Fruit fly (Drosophila melanogaster) whole organism, embryonic: ENCODE data around the gene Cad88C.
A peak's percentile ranks its signal among the peaks of the same experiment; 100 is the strongest.

ENCODE experiments used
- CG10366 ChIP-seq: fragments of 200-800 bp; sonication (Bioruptor generic); IDR thresholded peaks from 2 replicates; pipeline ENCODE4 v1.3.6; 2022; ENCODE audit warnings: missing biosample characterization, missing genetic modification characterization
- CG11247 ChIP-seq: fragments of 200-800 bp; sonication (Bioruptor generic); IDR thresholded peaks from 2 replicates; pipeline ENCODE4 v1.3.6; 2022; ENCODE audit warnings: missing biosample characterization, missing genetic modification characterization
- CG11560 ChIP-seq: fragments of 200-800 bp; sonication (Bioruptor generic); IDR thresholded peaks from 3 replicates; pipeline ENCODE4 v1.3.6; 2022; ENCODE audit warnings: missing biosample characterization, missing genetic modification characterization
- CG12071 ChIP-seq: fragments of 200-800 bp; sonication (Bioruptor generic); optimal IDR thresholded peaks from 3 replicates; lab custom pipeline; 2018; ENCODE audit warnings: missing biosample characterization, mild to moderate bottlenecking, missing genetic modification characterization
- CG13287 ChIP-seq: fragments of 200-800 bp; sonication (Bioruptor generic); IDR thresholded peaks from 2 replicates; pipeline ENCODE4 v1.3.6; 2022; ENCODE audit warnings: missing biosample characterization, missing genetic modification characterization; ENCODE audit not compliant: partially characterized antibody
- CG15696 ChIP-seq: fragments of 200-800 bp; sonication (Bioruptor generic); optimal IDR thresholded peaks from 2 replicates; lab custom pipeline; 2019; ENCODE audit warnings: missing biosample characterization, mild to moderate bottlenecking, missing genetic modification characterization, moderate library complexity
- CG17328 ChIP-seq: fragments of 200-800 bp; sonication (Bioruptor generic); IDR thresholded peaks from 2 replicates; pipeline ENCODE4 v1.3.6; 2022; ENCODE audit warnings: missing biosample characterization, missing genetic modification characterization
- CG30403 ChIP-seq: fragments of 200-800 bp; sonication (Bioruptor generic); optimal IDR thresholded peaks from 3 replicates; lab custom pipeline; 2016; ENCODE audit warnings: missing biosample characterization, missing genetic modification characterization
- CG34224 ChIP-seq: fragments of 200-800 bp; sonication (Bioruptor generic); IDR thresholded peaks from 3 replicates; pipeline ENCODE4 v1.3.6; 2022; ENCODE audit warnings: missing biosample characterization, missing genetic modification characterization; ENCODE audit not compliant: partially characterized antibody
- CG34422 ChIP-seq: fragments of 200-800 bp; sonication (Bioruptor generic); IDR thresholded peaks from 3 replicates; pipeline ENCODE4 v1.3.6; 2022; ENCODE audit warnings: missing biosample characterization, missing genetic modification characterization
- CG3995 ChIP-seq: fragments of 200-800 bp; sonication (Bioruptor generic); optimal IDR thresholded peaks from 3 replicates; lab custom pipeline; 2016; ENCODE audit warnings: missing biosample characterization, missing genetic modification characterization
- CG4424 ChIP-seq: fragments of 200-800 bp; sonication (Bioruptor generic); optimal IDR thresholded peaks from 3 replicates; lab custom pipeline; 2016; ENCODE audit warnings: missing biosample characterization, missing genetic modification characterization
- CG6813 ChIP-seq: fragments of 200-800 bp; sonication (Bioruptor generic); optimal IDR thresholded peaks from 2 replicates; lab custom pipeline; 2017; ENCODE audit warnings: missing biosample characterization, missing genetic modification characterization, mild to moderate bottlenecking, moderate library complexity, missing genetic modification reagents
- CG7839 ChIP-seq: fragments of 200-800 bp; sonication (Bioruptor generic); optimal IDR thresholded peaks from 3 replicates; lab custom pipeline; 2018; ENCODE audit warnings: missing biosample characterization, mild to moderate bottlenecking, missing genetic modification characterization, moderate library complexity
- CG9817 ChIP-seq: fragments of 200-800 bp; sonication (Bioruptor generic); optimal IDR thresholded peaks from 2 replicates; lab custom pipeline; 2018; ENCODE audit warnings: missing biosample characterization, mild to moderate bottlenecking, missing genetic modification characterization, moderate library complexity
- CkIIα-i1 ChIP-seq: fragments of 200-800 bp; sonication (Bioruptor generic); IDR thresholded peaks from 2 replicates; pipeline ENCODE4 v1.3.6; 2022; ENCODE audit warnings: missing biosample characterization, missing genetic modification characterization
- Dip3 ChIP-seq: fragments of 200-800 bp; sonication (Bioruptor generic); optimal IDR thresholded peaks from 3 replicates; lab custom pipeline; 2016; ENCODE audit warnings: missing biosample characterization, missing genetic modification characterization
- Dp ChIP-seq: fragments of 200-800 bp; sonication (Bioruptor generic); optimal IDR thresholded peaks from 2 replicates; lab custom pipeline; 2018; ENCODE audit warnings: missing biosample characterization, mild to moderate bottlenecking, missing genetic modification characterization, moderate library complexity
- ERR ChIP-seq: fragments of 200-800 bp; sonication (Bioruptor generic); optimal IDR thresholded peaks from 2 replicates; lab custom pipeline; 2016; ENCODE audit warnings: missing biosample characterization, missing genetic modification characterization
- Gsc ChIP-seq: fragments of 200-800 bp; sonication (Bioruptor generic); IDR thresholded peaks from 2 replicates; pipeline ENCODE4 v1.3.6; 2022; ENCODE audit warnings: missing biosample characterization, missing genetic modification characterization
- Hand ChIP-seq: fragments of 200-800 bp; sonication (Bioruptor generic); optimal IDR thresholded peaks from 2 replicates; lab custom pipeline; 2017; ENCODE audit warnings: mild to moderate bottlenecking, missing biosample characterization, missing genetic modification reagents, missing genetic modification characterization
- HmgZ ChIP-seq: fragments of 200-800 bp; sonication (Bioruptor generic); optimal IDR thresholded peaks from 2 replicates; lab custom pipeline; 2018; ENCODE audit warnings: missing biosample characterization, mild to moderate bottlenecking, missing genetic modification characterization
- Hmr ChIP-seq: fragments of 200-800 bp; sonication (Bioruptor generic); optimal IDR thresholded peaks from 3 replicates; lab custom pipeline; 2017; ENCODE audit warnings: mild to moderate bottlenecking, missing biosample characterization, missing genetic modification reagents, missing genetic modification characterization
- Med ChIP-seq: fragments of 200-800 bp; sonication (Bioruptor generic); peaks from one replicate; lab custom pipeline; 2016; ENCODE audit warnings: missing biosample characterization, missing genetic modification characterization, mild to moderate bottlenecking, inconsistent platforms, moderate library complexity
- Oli ChIP-seq: fragments of 200-800 bp; sonication (Bioruptor generic); optimal IDR thresholded peaks from 2 replicates; lab custom pipeline; 2018; ENCODE audit warnings: missing biosample characterization, mild to moderate bottlenecking, missing genetic modification characterization, moderate library complexity
- Spps ChIP-seq: fragments of 200-800 bp; sonication (Bioruptor generic); optimal IDR thresholded peaks from 2 replicates; lab custom pipeline; 2018; ENCODE audit warnings: missing biosample characterization, mild to moderate bottlenecking, missing genetic modification characterization
- Trl ChIP-seq, 3 experiments: fragments of >200 bp in 2 of 3; fragments of 200-800 bp in 1 of 3; sonication (Bioruptor generic) in 1 of 3; optimal IDR thresholded peaks; 2 replicates in 1 of 3; 3 replicates in 2 of 3; lab custom pipeline; 2016 to 2017; ENCODE audit warnings: missing biosample characterization in 1 of 3, missing genetic modification characterization in 1 of 3
- Vsx1 ChIP-seq: fragments of 200-800 bp; sonication (Bioruptor generic); optimal IDR thresholded peaks from 2 replicates; lab custom pipeline; 2017; ENCODE audit warnings: missing biosample characterization, mild to moderate bottlenecking, missing genetic modification characterization, missing genetic modification reagents
- Xrp1 ChIP-seq: fragments of 200-800 bp; sonication (Bioruptor generic); IDR thresholded peaks from 2 replicates; pipeline ENCODE4 v1.3.6; 2022; ENCODE audit warnings: missing biosample characterization, missing genetic modification characterization
- chinmo ChIP-seq: fragments of 200-800 bp; sonication (Bioruptor generic); IDR thresholded peaks from 4 replicates; pipeline ENCODE4 v1.3.6; 2022; ENCODE audit warnings: missing biosample characterization, missing genetic modification characterization; ENCODE audit not compliant: partially characterized antibody
- chn ChIP-seq: fragments of 200-800 bp; sonication (Bioruptor generic); optimal IDR thresholded peaks from 2 replicates; lab custom pipeline; 2016; ENCODE audit warnings: missing biosample characterization, missing genetic modification characterization
- da ChIP-seq: fragments of 200-800 bp; sonication (Bioruptor generic); optimal IDR thresholded peaks from 2 replicates; lab custom pipeline; 2016; ENCODE audit warnings: missing biosample characterization, missing genetic modification characterization
- dysf ChIP-seq: fragments of 200-800 bp; sonication (Bioruptor generic); IDR thresholded peaks from 3 replicates; pipeline ENCODE4 v1.3.6; 2022; ENCODE audit warnings: missing biosample characterization, missing genetic modification characterization
- ems ChIP-seq: fragments of 200-800 bp; sonication (Bioruptor generic); optimal IDR thresholded peaks from 3 replicates; lab custom pipeline; 2016; ENCODE audit warnings: missing biosample characterization, missing genetic modification characterization
- fru ChIP-seq: fragments of >200 bp; optimal IDR thresholded peaks from 2 replicates; lab custom pipeline; 2017
- hb ChIP-seq: fragments of 200-800 bp; sonication (Bioruptor generic); IDR thresholded peaks from 3 replicates; pipeline ENCODE4 v1.3.6; 2022; ENCODE audit warnings: missing biosample characterization, missing genetic modification characterization; ENCODE audit not compliant: partially characterized antibody
- knrl ChIP-seq: fragments of 200-800 bp; sonication (Bioruptor generic); IDR thresholded peaks from 3 replicates; pipeline ENCODE4 v1.3.6; 2022; ENCODE audit warnings: missing biosample characterization, missing genetic modification characterization; ENCODE audit not compliant: partially characterized antibody
- nau ChIP-seq: fragments of 200-800 bp; sonication (Bioruptor generic); optimal IDR thresholded peaks from 3 replicates; lab custom pipeline; 2017; ENCODE audit warnings: missing biosample characterization, mild to moderate bottlenecking, missing genetic modification characterization, missing genetic modification reagents
- nerfin-1 ChIP-seq: fragments of 200-800 bp; sonication (Bioruptor generic); optimal IDR thresholded peaks from 3 replicates; lab custom pipeline; 2019; ENCODE audit warnings: missing biosample characterization, mild to moderate bottlenecking, missing genetic modification characterization, moderate library complexity
- nmo ChIP-seq: fragments of 200-800 bp; sonication (Bioruptor generic); optimal IDR thresholded peaks from 2 replicates; lab custom pipeline; 2018; ENCODE audit warnings: missing biosample characterization, mild to moderate bottlenecking, missing genetic modification characterization, moderate library complexity
- prd ChIP-seq, 3 experiments: fragments of >200 bp in 2 of 3; fragments of 200-800 bp in 1 of 3; sonication (Bioruptor generic) in 1 of 3; optimal IDR thresholded peaks in 2 of 3; IDR thresholded peaks in 1 of 3; 2 replicates in 2 of 3; 3 replicates in 1 of 3; pipeline versions ENCODE4 v1.3.6 to Lab custom; 2017 to 2022; ENCODE audit warnings: missing biosample characterization in 1 of 3, missing genetic modification characterization in 1 of 3
- sd ChIP-seq: fragments of 200-800 bp; sonication (Bioruptor generic); optimal IDR thresholded peaks from 3 replicates; lab custom pipeline; 2018; ENCODE audit warnings: missing biosample characterization, mild to moderate bottlenecking, missing genetic modification characterization, moderate library complexity
- sim ChIP-seq: fragments of 200-800 bp; sonication (Bioruptor generic); IDR thresholded peaks from 2 replicates; pipeline ENCODE4 v1.3.6; 2022; ENCODE audit warnings: missing biosample characterization, missing genetic modification characterization
- sna ChIP-seq: fragments of 200-800 bp; sonication (Bioruptor generic); IDR thresholded peaks from 2 replicates; pipeline ENCODE4 v1.3.6; 2022; ENCODE audit warnings: missing biosample characterization, missing genetic modification characterization; ENCODE audit not compliant: partially characterized antibody
- tin ChIP-seq: fragments of 200-800 bp; sonication (Bioruptor generic); optimal IDR thresholded peaks from 3 replicates; lab custom pipeline; 2016; ENCODE audit warnings: missing biosample characterization, missing genetic modification characterization
- vvl ChIP-seq: fragments of 200-800 bp; sonication (Bioruptor generic); IDR thresholded peaks from 2 replicates; pipeline ENCODE4 v1.3.6; 2022; ENCODE audit warnings: missing biosample characterization, missing genetic modification characterization
- zen2 ChIP-seq: fragments of 200-800 bp; sonication (Bioruptor generic); IDR thresholded peaks from 3 replicates; pipeline ENCODE4 v1.3.6; 2022; ENCODE audit warnings: missing biosample characterization, missing genetic modification characterization; ENCODE audit not compliant: partially characterized antibody

Gene Cad88C

dm6 chr3R:14630119-14630623, at the start of gene Cad88C:
TSS of gene Cad88C (plus strand) at chr3R:14630478.
- TF ChIP-seq da (GFP tag; lab: Kevin White, UChicago) (no peak), sna (0 out of 2 replicates have a peak, but pooled peaks have one; percentile 21), CG13287 (GFP tag; lab: Robert Waterston, UW) (0 out of 2 replicates have a peak, but pooled peaks have one; percentile 29), CG34224 (GFP tag; lab: Robert Waterston, UW) (no peak), Hand (GFP tag; lab: Kevin White, UChicago) (no peak), vvl (GFP tag; lab: Robert Waterston, UW) (peak; percentile 24; the same call in 1 of the 2 replicates), nau (GFP tag; lab: Kevin White, UChicago) (no peak), Vsx1 (GFP tag; lab: Kevin White, UChicago) (peak; percentile 74), sim (GFP tag; lab: Robert Waterston, UW) (no peak), CG4424 (GFP tag; lab: Kevin White, UChicago) (no peak), Hmr (GFP tag; lab: Kevin White, UChicago) (no peak), hb (GFP tag; lab: Robert Waterston, UW) (no peak), chinmo (GFP tag; lab: Robert Waterston, UW) (peak; percentile 77; the same call in 1 of the 4 replicates), tin (GFP tag; lab: Kevin White, UChicago) (no peak), CG34422 (0 out of 3 replicates have a peak, but pooled peaks have one; percentile 43), Trl (optimal IDR thresholded peaks at IDR 0.05; lab: Kevin White, UChicago) (peak; percentile 26 to 27), Trl (GFP tag; optimal IDR thresholded peaks at IDR 0.05; lab: Kevin White, UChicago) (no peak), CG15696 (no peak), CkIIα-i1 (GFP tag; lab: Robert Waterston, UW) (no peak), knrl (GFP tag; lab: Robert Waterston, UW) (no peak), CG10366 (no peak), chn (peak; percentile 1), CG3995 (GFP tag; lab: Kevin White, UChicago) (no peak), ERR (GFP tag; lab: Kevin White, UChicago) (no peak), Med (GFP tag; lab: Kevin White, UChicago) (peak; percentile 56), CG6813 (no peak), sd (tag; lab: Kevin White, UChicago) (peak; percentile 86), Gsc (GFP tag; lab: Robert Waterston, UW) (no peak), dysf (GFP tag; lab: Robert Waterston, UW) (0 out of 3 replicates have a peak, but pooled peaks have one; percentile 5), nerfin-1 (peak; percentile 40), CG11247 (GFP tag; lab: Robert Waterston, UW) (no peak), Dip3 (GFP tag; lab: Kevin White, UChicago) (no peak), ems (GFP tag; lab: Kevin White, UChicago) (no peak), fru (lab: Kevin White, UChicago) (no peak), zen2 (0 out of 3 replicates have a peak, but pooled peaks have one; percentile 36), CG11560 (no peak), CG17328 (0 out of 2 replicates have a peak, but pooled peaks have one; percentile 10)

- no peak for TF ChIP-seq Spps (tag; lab: Kevin White, UChicago)
- peak; percentile 32 for TF ChIP-seq nmo (GFP tag; lab: Kevin White, UChicago)
- no peak for TF ChIP-seq CG12071 (GFP tag; lab: Kevin White, UChicago)
- no peak for TF ChIP-seq Dp
- peak; percentile 39; the same call in 1 of the 2 replicates for TF ChIP-seq Xrp1
- no peak for TF ChIP-seq CG9817 (tag; lab: Kevin White, UChicago)
- no peak for TF ChIP-seq Gsc (GFP tag; lab: Robert Waterston, UW)
- TF ChIP-seq CG30403 (GFP tag; lab: Kevin White, UChicago), result peak; percentile 22
- TF ChIP-seq HmgZ (tag; lab: Kevin White, UChicago), result no peak
- no peak for TF ChIP-seq prd (optimal IDR thresholded peaks at IDR 0.05; lab: Kevin White, UChicago)
- TF ChIP-seq prd (GFP tag; IDR thresholded peaks at IDR 0.05; lab: Robert Waterston, UW), result peak; percentile 52; the same call in 2 of the 3 replicates
- peak; percentile 19 for TF ChIP-seq CG7839 (tag; lab: Kevin White, UChicago)
- TF ChIP-seq Oli, result peak; percentile 15
Measured at dm6 chr3R:14586480-14587443, 43.5 kb upstream of the Cad88C start.
